Worm (Caenorhabditis elegans) whole organism, midembryonic: ENCODE data around the gene H20J04.9.

ENCODE experiments used
- T22C8.4 ChIP-seq: fragments of 200-800 bp; sonication (Bioruptor generic); IDR thresholded peaks from 2 replicates; pipeline ENCODE4 v1.3.6; 2022; ENCODE audit warnings: missing genetic modification characterization, missing compliant biosample characterization
- cog-1 ChIP-seq: sonication (generic microtip); optimal IDR thresholded peaks from 2 replicates; lab custom pipeline; 2016; ENCODE audit warnings: missing genetic modification characterization, missing compliant biosample characterization
- flt-1 ChIP-seq: fragments of 200-800 bp; sonication (Bioruptor generic); IDR thresholded peaks from 2 replicates; pipeline ENCODE4 v1.3.6; 2022; ENCODE audit warnings: missing genetic modification characterization, missing compliant biosample characterization
- klf-2 ChIP-seq: fragments of 200-800 bp; sonication (Bioruptor generic); conservative IDR thresholded peaks from 2 replicates; pipeline ENCODE4 v1.3.6; 2022; ENCODE audit warnings: missing genetic modification reagents, missing genetic modification characterization, missing compliant biosample characterization
- med-1 ChIP-seq: sonication (generic microtip); optimal IDR thresholded peaks from 2 replicates; lab custom pipeline; 2017; ENCODE audit warnings: missing genetic modification characterization, mild to moderate bottlenecking, missing compliant biosample characterization, antibody characterized with exemption, missing genetic modification reagents; ENCODE audit not compliant: insufficient read depth
- ref-1 ChIP-seq: fragments of 200-800 bp; sonication (Bioruptor generic); conservative IDR thresholded peaks from 2 replicates; pipeline ENCODE4 v1.3.6; 2022; ENCODE audit warnings: missing genetic modification reagents, missing genetic modification characterization, missing compliant biosample characterization
- tab-1 ChIP-seq: fragments of 200-800 bp; sonication (Bioruptor generic); IDR thresholded peaks from 2 replicates; pipeline ENCODE4 v1.3.6; 2022; ENCODE audit warnings: missing genetic modification characterization, missing compliant biosample characterization
- ztf-23 ChIP-seq: fragments of 200-800 bp; sonication (Bioruptor generic); IDR thresholded peaks from 2 replicates; pipeline ENCODE4 v1.3.6; 2022; ENCODE audit warnings: missing genetic modification reagents, missing genetic modification characterization, missing compliant biosample characterization
- ztf-29 ChIP-seq: fragments of 200-800 bp; sonication (Bioruptor generic); IDR thresholded peaks from 2 replicates; pipeline ENCODE4 v1.3.6; 2022; ENCODE audit warnings: missing genetic modification reagents, missing genetic modification characterization, missing compliant biosample characterization

The H20J04.9 gene

ce11 chrII:4358765-4359164, 7.8 kb downstream of the H20J04.9 start, which contains the start of gene lat-2:
Gene lat-2, plus strand, starts transcription at chrII:4359065.
- no peak for TF ChIP-seq ztf-23 (GFP tag; lab: Robert Waterston, UW)
- no peak for TF ChIP-seq T22C8.4
- TF ChIP-seq tab-1 (GFP tag; lab: Robert Waterston, UW) = no peak
- TF ChIP-seq cog-1 (tag; lab: Kevin White, UChicago) = no peak
- TF ChIP-seq med-1 (GFP tag; lab: Kevin White, UChicago) = no peak

- TF ChIP-seq flt-1 (GFP tag; lab: Robert Waterston, UW) (no peak), ztf-29 (GFP tag; lab: Robert Waterston, UW) (no peak), med-1 (GFP tag; lab: Kevin White, UChicago) (no peak), ztf-23 (GFP tag; lab: Robert Waterston, UW) (no peak), ref-1 (no peak), cog-1 (tag; lab: Kevin White, UChicago) (no peak), klf-2 (GFP tag; lab: Robert Waterston, UW) (no peak), T22C8.4 (no peak)
These were observed 8.2 kb downstream of the H20J04.9 start for ce11 chrII:4359219-4359618.

ce11 chrII:4362088-4362487, 11.1 kb downstream of the H20J04.9 start:
- no peak for TF ChIP-seq cog-1 (tag; lab: Kevin White, UChicago)
- TF ChIP-seq ztf-23 (GFP tag; lab: Robert Waterston, UW) = no peak
- no peak for TF ChIP-seq med-1 (GFP tag; lab: Kevin White, UChicago)
- TF ChIP-seq flt-1 (GFP tag; lab: Robert Waterston, UW) = no peak
- no peak for TF ChIP-seq tab-1 (GFP tag; lab: Robert Waterston, UW)
- TF ChIP-seq klf-2 (GFP tag; lab: Robert Waterston, UW) = no peak
- TF ChIP-seq ref-1 = no peak
- TF ChIP-seq T22C8.4 = no peak
- no peak for TF ChIP-seq ztf-29 (GFP tag; lab: Robert Waterston, UW)

ce11 chrII:4367923-4368322, 16.9 kb downstream of the H20J04.9 start, which contains the start of gene try-9:
Gene try-9, plus strand, starts transcription at chrII:4368223.
- TF ChIP-seq ztf-29 (GFP tag; lab: Robert Waterston, UW) (no peak), med-1 (GFP tag; lab: Kevin White, UChicago) (no peak), ztf-23 (GFP tag; lab: Robert Waterston, UW) (no peak), T22C8.4 (no peak), flt-1 (GFP tag; lab: Robert Waterston, UW) (no peak), ref-1 (no peak), tab-1 (GFP tag; lab: Robert Waterston, UW) (no peak), klf-2 (GFP tag; lab: Robert Waterston, UW) (no peak), cog-1 (tag; lab: Kevin White, UChicago) (no peak)

ce11 chrII:4369715-4370114, 18.7 kb downstream of the H20J04.9 start:
- TF ChIP-seq ref-1 (no peak), cog-1 (tag; lab: Kevin White, UChicago) (no peak), med-1 (GFP tag; lab: Kevin White, UChicago) (no peak), ztf-23 (GFP tag; lab: Robert Waterston, UW) (no peak), flt-1 (GFP tag; lab: Robert Waterston, UW) (no peak), T22C8.4 (no peak), tab-1 (GFP tag; lab: Robert Waterston, UW) (no peak), ztf-29 (GFP tag; lab: Robert Waterston, UW) (no peak), klf-2 (GFP tag; lab: Robert Waterston, UW) (no peak)

ce11 chrII:4370842-4371241, 19.9 kb downstream of the H20J04.9 start:
- TF ChIP-seq klf-2 (GFP tag; lab: Robert Waterston, UW) (no peak), flt-1 (GFP tag; lab: Robert Waterston, UW) (no peak), ztf-29 (GFP tag; lab: Robert Waterston, UW) (no peak)

ce11 chrII:4372406-4372805, 21.4 kb downstream of the H20J04.9 start, which contains the start of gene paic-1:
Gene paic-1, minus strand, starts transcription at chrII:4372525.
- TF ChIP-seq cog-1 (tag; lab: Kevin White, UChicago) (no peak), tab-1 (GFP tag; lab: Robert Waterston, UW) (no peak), ztf-23 (GFP tag; lab: Robert Waterston, UW) (no peak), ztf-29 (GFP tag; lab: Robert Waterston, UW) (no peak), T22C8.4 (no peak), ref-1 (no peak), med-1 (GFP tag; lab: Kevin White, UChicago) (no peak), klf-2 (GFP tag; lab: Robert Waterston, UW) (no peak), flt-1 (GFP tag; lab: Robert Waterston, UW) (no peak)

ce11 chrII:4372867-4373397, 21.9 kb downstream of the H20J04.9 start:
- TF ChIP-seq cog-1 (tag; lab: Kevin White, UChicago) = no peak
- no peak for TF ChIP-seq klf-2 (GFP tag; lab: Robert Waterston, UW)
- no peak for TF ChIP-seq med-1 (GFP tag; lab: Kevin White, UChicago)
- TF ChIP-seq ref-1 = no peak
- TF ChIP-seq tab-1 (GFP tag; lab: Robert Waterston, UW) = no peak
- no peak for TF ChIP-seq T22C8.4
- TF ChIP-seq flt-1 (GFP tag; lab: Robert Waterston, UW) = no peak
- no peak for TF ChIP-seq ztf-23 (GFP tag; lab: Robert Waterston, UW)
- TF ChIP-seq ztf-29 (GFP tag; lab: Robert Waterston, UW) = no peak

ce11 chrII:4374885-4375284, 23.9 kb downstream of the H20J04.9 start:
- TF ChIP-seq T22C8.4 = no peak
- TF ChIP-seq ref-1 = no peak
- TF ChIP-seq cog-1 (tag; lab: Kevin White, UChicago) = no peak
- TF ChIP-seq ztf-23 (GFP tag; lab: Robert Waterston, UW) = no peak
- no peak for TF ChIP-seq med-1 (GFP tag; lab: Kevin White, UChicago)
- TF ChIP-seq ztf-29 (GFP tag; lab: Robert Waterston, UW) = no peak
- no peak for TF ChIP-seq klf-2 (GFP tag; lab: Robert Waterston, UW)
- no peak for TF ChIP-seq tab-1 (GFP tag; lab: Robert Waterston, UW)
- TF ChIP-seq flt-1 (GFP tag; lab: Robert Waterston, UW) = no peak
